Worm (Caenorhabditis elegans) whole organism, midembryonic: ENCODE measurements around the gene C05C9.2.

Source experiments
- T22C8.4 ChIP-seq: fragments of 200-800 bp; sonication (Bioruptor generic); IDR thresholded peaks from 2 replicates; pipeline ENCODE4 v1.3.6; 2022; ENCODE audit warnings: missing genetic modification characterization, missing compliant biosample characterization
- cog-1 ChIP-seq: sonication (generic microtip); optimal IDR thresholded peaks from 2 replicates; lab custom pipeline; 2016; ENCODE audit warnings: missing genetic modification characterization, missing compliant biosample characterization
- flt-1 ChIP-seq: fragments of 200-800 bp; sonication (Bioruptor generic); IDR thresholded peaks from 2 replicates; pipeline ENCODE4 v1.3.6; 2022; ENCODE audit warnings: missing genetic modification characterization, missing compliant biosample characterization
- klf-2 ChIP-seq: fragments of 200-800 bp; sonication (Bioruptor generic); conservative IDR thresholded peaks from 2 replicates; pipeline ENCODE4 v1.3.6; 2022; ENCODE audit warnings: missing genetic modification reagents, missing genetic modification characterization, missing compliant biosample characterization
- med-1 ChIP-seq: sonication (generic microtip); optimal IDR thresholded peaks from 2 replicates; lab custom pipeline; 2017; ENCODE audit warnings: missing genetic modification characterization, mild to moderate bottlenecking, missing compliant biosample characterization, antibody characterized with exemption, missing genetic modification reagents; ENCODE audit not compliant: insufficient read depth
- ref-1 ChIP-seq: fragments of 200-800 bp; sonication (Bioruptor generic); conservative IDR thresholded peaks from 2 replicates; pipeline ENCODE4 v1.3.6; 2022; ENCODE audit warnings: missing genetic modification reagents, missing genetic modification characterization, missing compliant biosample characterization
- tab-1 ChIP-seq: fragments of 200-800 bp; sonication (Bioruptor generic); IDR thresholded peaks from 2 replicates; pipeline ENCODE4 v1.3.6; 2022; ENCODE audit warnings: missing genetic modification characterization, missing compliant biosample characterization
- ztf-23 ChIP-seq: fragments of 200-800 bp; sonication (Bioruptor generic); IDR thresholded peaks from 2 replicates; pipeline ENCODE4 v1.3.6; 2022; ENCODE audit warnings: missing genetic modification reagents, missing genetic modification characterization, missing compliant biosample characterization
- ztf-29 ChIP-seq: fragments of 200-800 bp; sonication (Bioruptor generic); IDR thresholded peaks from 2 replicates; pipeline ENCODE4 v1.3.6; 2022; ENCODE audit warnings: missing genetic modification reagents, missing genetic modification characterization, missing compliant biosample characterization

Gene C05C9.2

DNA sequence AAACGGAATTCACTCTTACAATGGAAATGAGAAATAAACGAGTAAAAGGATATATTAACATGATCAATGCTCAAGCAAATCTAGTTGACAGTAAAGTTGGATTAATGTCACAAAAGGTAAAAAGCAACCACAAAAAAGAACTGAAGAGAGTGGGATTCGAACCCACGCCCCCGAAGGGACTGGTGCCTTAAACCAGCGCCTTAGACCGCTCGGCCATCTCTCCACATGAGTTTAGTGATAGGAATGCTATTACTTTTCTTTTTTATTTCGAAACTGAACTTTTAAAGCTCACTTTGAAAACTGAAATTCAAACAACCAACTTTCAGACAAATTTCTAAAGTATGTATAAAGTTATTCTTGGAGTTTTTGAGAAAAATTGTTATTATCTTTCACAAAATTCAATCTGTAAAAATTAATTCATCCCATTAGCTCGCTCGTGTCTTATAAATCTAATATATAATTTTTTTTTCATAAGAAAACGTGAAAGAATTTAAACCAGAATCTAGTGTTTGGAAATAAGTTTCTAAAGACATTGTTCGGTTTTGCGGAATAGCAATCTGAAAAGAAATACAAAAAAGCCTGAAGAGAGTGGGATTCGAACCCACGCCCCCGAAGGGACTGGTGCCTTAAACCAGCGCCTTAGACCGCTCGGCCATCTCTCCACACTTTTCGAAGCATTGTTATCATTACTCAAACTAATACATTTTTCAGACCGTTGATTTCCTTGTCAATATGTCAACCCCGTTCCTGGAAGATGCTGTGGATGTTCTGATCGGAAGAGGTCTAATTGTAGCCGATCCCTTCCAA is 10.1 kb downstream of the C05C9.2 start:
- TF ChIP-seq T22C8.4 (GFP tag; lab: Robert Waterston, UW), result no peak
- no peak for TF ChIP-seq ref-1 (GFP tag; lab: Robert Waterston, UW)
- no peak for TF ChIP-seq med-1 (GFP tag; lab: Kevin White, UChicago)
- no peak for TF ChIP-seq ztf-29 (GFP tag; lab: Robert Waterston, UW)

DNA sequence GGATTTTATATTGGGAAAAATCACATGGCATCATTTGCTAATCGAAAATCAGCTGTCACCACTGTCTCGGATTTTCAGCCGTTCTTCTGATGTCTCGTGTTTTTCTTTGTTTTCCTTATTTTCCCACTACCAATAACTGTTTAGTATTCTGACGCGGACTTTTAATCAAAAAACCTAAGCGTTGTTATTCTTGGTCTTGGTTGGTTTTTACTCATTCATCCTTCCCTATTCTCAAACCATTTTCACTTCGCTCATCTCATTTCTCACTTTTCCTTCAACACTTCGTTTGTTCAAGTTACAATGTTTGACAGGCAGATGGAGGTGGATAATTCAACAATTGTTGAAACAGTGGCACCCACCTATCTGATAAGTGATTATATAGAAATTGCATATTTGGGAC is 25.7 kb downstream of the C05C9.2 start, which contains the start of gene gnrr-6:
TSS of gene gnrr-6 (plus strand) at position 301 of the 400 bp plus-strand sequence.
- TF ChIP-seq ztf-29 (GFP tag; lab: Robert Waterston, UW) (no peak), T22C8.4 (GFP tag; lab: Robert Waterston, UW) (no peak), ref-1 (GFP tag; lab: Robert Waterston, UW) (no peak), cog-1 (no peak), flt-1 (no peak), med-1 (GFP tag; lab: Kevin White, UChicago) (no peak), tab-1 (GFP tag; lab: Robert Waterston, UW) (no peak), klf-2 (GFP tag; lab: Robert Waterston, UW) (no peak), ztf-23 (no peak)

DNA sequence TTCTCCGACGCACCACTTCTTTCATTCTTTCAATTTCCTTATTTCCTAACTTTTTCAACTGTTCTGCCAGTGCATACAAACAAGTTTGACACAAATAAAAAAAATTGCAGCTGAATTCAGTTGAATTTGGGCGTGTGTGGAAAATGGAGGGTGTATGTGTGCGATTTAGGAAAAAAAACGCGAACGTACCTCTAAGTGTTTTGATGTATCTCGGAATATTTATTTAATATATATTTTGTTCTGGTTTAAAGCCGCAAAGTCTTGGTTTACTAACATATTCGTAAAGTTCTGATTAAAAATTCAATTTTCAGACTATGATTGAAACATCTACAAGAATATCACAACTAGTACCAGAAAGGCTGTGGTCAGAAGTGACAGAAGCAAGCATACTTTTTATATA is 32.6 kb downstream of the C05C9.2 start, which contains the start of gene gnrr-7:
TSS of gene gnrr-7 (plus strand) at position 301 of the 400 bp plus-strand sequence.
- TF ChIP-seq T22C8.4 (GFP tag; lab: Robert Waterston, UW) (no peak), tab-1 (GFP tag; lab: Robert Waterston, UW) (no peak), ref-1 (GFP tag; lab: Robert Waterston, UW) (no peak)

DNA sequence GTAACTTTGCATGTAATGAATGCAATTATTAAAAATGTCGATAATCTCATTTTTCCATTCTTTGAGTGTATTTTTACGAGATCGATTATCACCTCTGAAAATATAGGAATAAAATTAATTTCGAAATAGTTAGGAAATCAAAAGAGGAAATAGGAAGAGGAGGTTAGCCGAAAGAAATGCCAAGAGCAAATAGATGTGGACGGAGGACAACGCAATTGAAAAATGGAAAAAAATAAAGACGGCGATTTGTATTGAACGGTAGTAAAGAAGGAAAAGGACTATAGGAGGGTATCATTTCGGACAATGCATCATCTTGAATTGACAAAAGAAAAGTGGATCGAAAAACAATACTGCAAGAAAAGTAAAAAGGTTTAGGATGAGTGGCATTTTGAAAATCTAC is 36.6 kb downstream of the C05C9.2 start, which contains the start of gene F13D2.1:
TSS of gene F13D2.1 (minus strand) at position 101 of the 400 bp plus-strand sequence.
- TF ChIP-seq med-1 (GFP tag; lab: Kevin White, UChicago) (no peak), ztf-23 (no peak), ref-1 (GFP tag; lab: Robert Waterston, UW) (no peak)

DNA sequence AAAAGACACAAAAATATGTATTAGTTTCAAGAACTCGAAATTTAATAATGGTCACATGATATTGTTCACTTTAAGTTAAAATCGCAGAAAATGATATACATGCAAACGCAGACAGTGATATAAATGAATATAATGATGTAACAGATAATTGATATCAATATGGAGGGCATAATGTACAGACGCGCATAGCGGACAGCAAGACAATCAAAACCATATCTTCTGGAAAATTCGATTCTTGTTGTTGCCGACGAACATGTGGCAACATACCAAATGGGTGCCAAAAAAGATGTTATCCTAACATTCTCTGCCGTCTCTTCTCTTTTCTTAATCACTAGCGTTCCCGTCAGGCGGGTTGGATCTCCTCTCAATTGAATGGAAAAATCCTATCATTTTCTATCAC is 37.6 kb downstream of the C05C9.2 start:
- no peak for TF ChIP-seq tab-1 (GFP tag; lab: Robert Waterston, UW)
- TF ChIP-seq cog-1, result peak; percentile 31
- TF ChIP-seq ref-1 (GFP tag; lab: Robert Waterston, UW), result no peak

DNA sequence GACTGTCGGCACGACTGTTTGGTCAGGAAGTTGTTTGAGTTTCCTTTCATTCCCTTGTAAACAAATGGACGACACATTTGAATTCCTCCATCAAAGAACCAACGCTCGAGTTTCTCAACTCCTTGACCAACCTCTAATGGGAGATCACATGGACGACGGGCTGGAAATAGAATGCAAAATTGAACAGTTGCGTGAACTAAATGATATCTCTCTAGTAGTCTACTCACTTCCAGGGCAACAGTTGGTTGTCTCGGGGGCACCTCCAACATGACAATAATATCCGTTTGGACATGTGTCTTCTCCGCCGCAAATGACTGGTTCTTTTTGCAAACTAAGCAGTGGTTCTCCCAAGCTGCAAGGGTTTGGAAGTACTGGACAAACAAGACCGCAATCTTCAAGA is 40.8 kb downstream of the C05C9.2 start:
- TF ChIP-seq cog-1 (no peak), ztf-23 (no peak), T22C8.4 (GFP tag; lab: Robert Waterston, UW) (no peak), med-1 (GFP tag; lab: Kevin White, UChicago) (no peak), flt-1 (no peak), ztf-29 (GFP tag; lab: Robert Waterston, UW) (no peak), klf-2 (GFP tag; lab: Robert Waterston, UW) (no peak), tab-1 (GFP tag; lab: Robert Waterston, UW) (no peak; the same call in 1 of the 2 replicates), ref-1 (GFP tag; lab: Robert Waterston, UW) (no peak)

DNA sequence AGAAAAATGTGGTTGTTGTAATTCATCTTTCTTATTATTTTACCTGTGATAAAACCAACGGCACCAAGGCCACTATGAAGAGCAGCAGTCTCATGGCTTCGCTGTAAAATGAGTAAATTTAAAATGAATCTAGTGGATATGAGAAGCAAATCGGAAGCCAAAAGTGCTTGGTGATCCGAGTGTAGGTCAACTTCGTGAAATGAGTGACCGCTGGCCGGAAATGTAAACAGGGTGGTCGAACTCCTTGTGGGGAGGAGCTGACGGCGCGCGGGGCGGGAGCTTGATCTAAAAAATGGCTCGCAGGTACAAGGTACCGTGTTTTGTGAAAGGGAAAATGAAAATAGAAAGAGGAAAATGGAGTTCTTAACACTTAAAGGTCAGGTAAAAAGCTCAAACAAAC is 43.9 kb downstream of the C05C9.2 start, which contains the start of gene C34F6.1:
TSS of gene C34F6.1 (minus strand) at position 101 of the 400 bp plus-strand sequence.
- TF ChIP-seq ref-1 (GFP tag; lab: Robert Waterston, UW), result no peak
- TF ChIP-seq klf-2 (GFP tag; lab: Robert Waterston, UW), result no peak
- TF ChIP-seq T22C8.4 (GFP tag; lab: Robert Waterston, UW), result no peak
- TF ChIP-seq flt-1, result no peak
- TF ChIP-seq ztf-23, result no peak
- TF ChIP-seq tab-1 (GFP tag; lab: Robert Waterston, UW), result no peak

DNA sequence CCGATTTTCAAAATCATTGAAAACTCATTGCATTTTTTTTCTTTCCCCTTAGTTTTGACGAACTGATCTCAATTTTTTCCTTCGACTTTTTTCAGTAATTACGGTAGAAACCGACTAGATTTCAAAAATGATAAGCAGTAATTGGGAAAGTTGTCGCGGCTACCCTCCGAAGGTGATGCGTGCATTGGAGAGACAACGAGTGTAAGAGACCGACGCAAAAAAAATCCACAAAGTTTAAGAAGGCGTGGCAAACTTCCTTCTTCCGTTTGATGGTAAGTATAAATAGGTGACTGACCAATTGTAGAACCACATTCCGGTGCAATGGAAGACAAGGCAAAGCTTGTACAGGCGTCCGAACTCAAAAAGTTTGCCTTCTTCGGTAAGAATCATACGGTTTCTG is 46.3 kb downstream of the C05C9.2 start, which contains the start of gene col-178:
TSS of gene col-178 (plus strand) at position 301 of the 400 bp plus-strand sequence.
- TF ChIP-seq klf-2 (GFP tag; lab: Robert Waterston, UW) (no peak), ref-1 (GFP tag; lab: Robert Waterston, UW) (no peak), cog-1 (no peak), T22C8.4 (GFP tag; lab: Robert Waterston, UW) (no peak), tab-1 (GFP tag; lab: Robert Waterston, UW) (no peak), ztf-29 (GFP tag; lab: Robert Waterston, UW) (no peak), ztf-23 (no peak), med-1 (GFP tag; lab: Kevin White, UChicago) (no peak), flt-1 (no peak)

DNA sequence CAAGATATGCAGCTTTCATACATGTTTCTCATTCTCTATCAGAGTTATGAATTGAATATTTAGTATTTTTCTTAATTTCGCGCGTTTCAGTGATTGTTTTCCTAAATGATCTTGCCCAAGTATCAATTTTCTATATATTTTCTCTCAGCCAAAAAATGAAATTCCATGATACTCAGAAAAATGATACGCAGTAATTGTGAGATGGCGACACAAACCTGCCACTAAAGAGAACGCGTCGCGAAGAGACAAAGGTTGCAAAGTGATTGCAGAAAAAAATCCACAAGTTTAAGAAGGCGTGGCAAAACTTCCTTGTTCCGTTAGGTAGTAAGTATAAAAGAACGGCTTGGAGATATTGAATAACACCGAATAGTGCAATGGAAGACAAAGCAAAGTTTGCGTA is 48.3 kb downstream of the C05C9.2 start, which contains the start of gene col-179:
TSS of gene col-179 (plus strand) at position 301 of the 400 bp plus-strand sequence.
- no peak for TF ChIP-seq ztf-29 (GFP tag; lab: Robert Waterston, UW)
- no peak for TF ChIP-seq klf-2 (GFP tag; lab: Robert Waterston, UW)
- no peak for TF ChIP-seq T22C8.4 (GFP tag; lab: Robert Waterston, UW)
- TF ChIP-seq tab-1 (GFP tag; lab: Robert Waterston, UW), result no peak
- no peak for TF ChIP-seq flt-1
- no peak for TF ChIP-seq ztf-23
- TF ChIP-seq ref-1 (GFP tag; lab: Robert Waterston, UW), result no peak
- TF ChIP-seq med-1 (GFP tag; lab: Kevin White, UChicago), result no peak

DNA sequence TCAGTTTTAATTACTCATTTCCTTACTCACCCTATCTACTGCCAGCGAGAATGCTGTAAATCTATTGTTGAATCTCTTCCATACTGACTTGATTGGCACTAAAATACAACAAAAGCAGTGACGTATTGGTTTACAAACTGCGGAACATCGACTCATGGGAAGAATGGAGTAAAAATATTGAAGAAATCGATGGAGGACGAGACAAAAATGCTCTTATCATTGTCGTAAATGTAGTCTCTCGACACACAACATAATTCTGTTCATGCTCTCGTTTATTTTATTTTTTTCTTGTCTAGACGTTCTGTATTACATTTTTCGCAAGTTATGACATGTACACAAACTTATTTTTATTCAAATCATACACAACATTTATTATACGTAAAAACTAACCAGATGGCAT is 50.9 kb downstream of the C05C9.2 start, which contains the start of gene C34F6.11:
TSS of gene C34F6.11 (minus strand) at position 160 of the 400 bp plus-strand sequence.
- TF ChIP-seq T22C8.4 (GFP tag; lab: Robert Waterston, UW), result no peak
- TF ChIP-seq ztf-23, result no peak
- no peak for TF ChIP-seq tab-1 (GFP tag; lab: Robert Waterston, UW)
- TF ChIP-seq ref-1 (GFP tag; lab: Robert Waterston, UW), result no peak
- no peak for TF ChIP-seq med-1 (GFP tag; lab: Kevin White, UChicago)
- TF ChIP-seq flt-1, result no peak
- no peak for TF ChIP-seq klf-2 (GFP tag; lab: Robert Waterston, UW)
- no peak for TF ChIP-seq cog-1
- no peak for TF ChIP-seq ztf-29 (GFP tag; lab: Robert Waterston, UW)
